Worm (Caenorhabditis elegans) whole organism, midembryonic: ENCODE measurements around the gene F39C12.1.

Source experiments
- klf-2 ChIP-seq: fragments of 200-800 bp; sonication (Bioruptor generic); conservative IDR thresholded peaks from 2 replicates; pipeline ENCODE4 v1.3.6; 2022; ENCODE audit warnings: missing genetic modification reagents, missing genetic modification characterization, missing compliant biosample characterization
- tab-1 ChIP-seq: fragments of 200-800 bp; sonication (Bioruptor generic); IDR thresholded peaks from 2 replicates; pipeline ENCODE4 v1.3.6; 2022; ENCODE audit warnings: missing genetic modification characterization, missing compliant biosample characterization
- ztf-29 ChIP-seq: fragments of 200-800 bp; sonication (Bioruptor generic); IDR thresholded peaks from 2 replicates; pipeline ENCODE4 v1.3.6; 2022; ENCODE audit warnings: missing genetic modification reagents, missing genetic modification characterization, missing compliant biosample characterization

ce11 chrX:4885651-4886050 lies 32.7 kb upstream of the F39C12.1 start, which contains the start of gene arrd-23:
- TF ChIP-seq klf-2 (no peak), tab-1 (GFP tag; lab: Robert Waterston, UW) (no peak), ztf-29 (no peak)
